Worm (Caenorhabditis elegans) whole organism, L4/young adult: ENCODE results near the gene C43H6.4.

Source experiments
- dao-5 ChIP-seq: sonication (generic microtip); optimal IDR thresholded peaks from 2 replicates; lab custom pipeline; 2016; ENCODE audit warnings: missing genotype, missing genetic modification characterization, moderate library complexity, missing compliant biosample characterization
- him-1 ChIP-seq: sonication (generic microtip); optimal IDR thresholded peaks from 2 replicates; lab custom pipeline; 2016; ENCODE audit warnings: missing genotype, missing genetic modification reagents, missing genetic modification characterization, missing compliant biosample characterization

ce11 chrX:2443304-2443703, 39.5 kb downstream of the C43H6.4 start, which contains the start of gene T07D1.3:
- no peak for TF ChIP-seq him-1 (tag; lab: Kevin White, UChicago)
- no peak for TF ChIP-seq dao-5 (tag; lab: Kevin White, UChicago)
